Worm (Caenorhabditis elegans): ENCODE measurements around the gene C15B12.3.
A peak's percentile ranks its signal among the peaks of the same experiment; 100 is the strongest.

The C15B12.3 gene

ce11 chrX:6503148-6503547, 35.8 kb upstream of the C15B12.3 start:
- no peak for TF ChIP-seq unc-39 (tag; optimal IDR thresholded peaks at IDR 0.05)
- TF ChIP-seq aha-1 (tag): no peak
- no peak for TF ChIP-seq madf-9 (GFP tag; conservative IDR thresholded peaks at IDR 0.05)
- TF ChIP-seq fos-1 (tag; optimal IDR thresholded peaks at IDR 0.05): no peak
- TF ChIP-seq skn-1 (tag; optimal IDR thresholded peaks at IDR 0.05): no peak
- TF ChIP-seq ztf-7 (tag; optimal IDR thresholded peaks at IDR 0.05): peak; percentile 15
- no peak for TF ChIP-seq duxl-1 (tag; optimal IDR thresholded peaks at IDR 0.05; ENCODE audit: poor library complexity)
- TF ChIP-seq zfp-2 (tag; optimal IDR thresholded peaks at IDR 0.05): no peak
- TF ChIP-seq zfp-3 (GFP tag; conservative IDR thresholded peaks at IDR 0.05): no peak
- no peak for TF ChIP-seq rbr-2 (tag; optimal IDR thresholded peaks at IDR 0.05)
- no peak for TF ChIP-seq egl-43 (GFP tag; IDR thresholded peaks at IDR 0.05)
- TF ChIP-seq zag-1 (tag; optimal IDR thresholded peaks at IDR 0.05): no peak
- TF ChIP-seq set-16 (GFP tag; IDR thresholded peaks at IDR 0.05): no peak
- no peak for TF ChIP-seq nhr-25 (tag; optimal IDR thresholded peaks at IDR 0.05; ENCODE audit: borderline replicate concordance, insufficient read depth)
- no peak for TF ChIP-seq F44E2.7 (GFP tag; IDR thresholded peaks at IDR 0.05)
- peak; percentile 57 for TF ChIP-seq dve-1 (tag; optimal IDR thresholded peaks at IDR 0.05; ENCODE audit: insufficient read depth)
- no peak for TF ChIP-seq lin-39 (tag; optimal IDR thresholded peaks at IDR 0.05)
- TF ChIP-seq hmg-1.1 (GFP tag; IDR thresholded peaks at IDR 0.05): no peak
- TF ChIP-seq lin-38 (GFP tag; IDR thresholded peaks at IDR 0.05): no peak
- no peak for TF ChIP-seq arid-1 (GFP tag; conservative IDR thresholded peaks at IDR 0.05)
- no peak for TF ChIP-seq dpl-1 (GFP tag; optimal IDR thresholded peaks at IDR 0.05)
- TF ChIP-seq pqm-1 (tag; optimal IDR thresholded peaks at IDR 0.05): peak; percentile 59
- TF ChIP-seq Y5F2A.4 (GFP tag; optimal IDR thresholded peaks at IDR 0.05): no peak
- no peak for TF ChIP-seq jun-1 (tag; optimal IDR thresholded peaks at IDR 0.05)
- no peak for TF ChIP-seq zip-11 (GFP tag; IDR thresholded peaks at IDR 0.05)
- TF ChIP-seq zip-2 (tag; optimal IDR thresholded peaks at IDR 0.05): no peak
- TF ChIP-seq daf-16 (GFP tag; optimal IDR thresholded peaks at IDR 0.05): no peak
- TF ChIP-seq daf-16 (tag; optimal IDR thresholded peaks at IDR 0.05): peak; percentile 48
- no peak for TF ChIP-seq unc-130 (GFP tag; optimal IDR thresholded peaks at IDR 0.05)
- TF ChIP-seq pha-4 (GFP tag; IDR thresholded peaks at IDR 0.05): no peak
- TF ChIP-seq pha-4 (tag; optimal IDR thresholded peaks at IDR 0.05): no peak
- TF ChIP-seq ZK546.5 (tag; optimal IDR thresholded peaks at IDR 0.05): no peak

ce11 chrX:6499736-6500135, 32.4 kb upstream of the C15B12.3 start, which contains the start of gene actl-1:
Gene actl-1 (minus strand): TSS chrX:6499836.
- TF ChIP-seq hif-1 (tag; optimal IDR thresholded peaks at IDR 0.05) (no peak), lin-29 (GFP tag; IDR thresholded peaks at IDR 0.05) (no peak), jun-1 (tag; optimal IDR thresholded peaks at IDR 0.05) (no peak), lim-7 (GFP tag; IDR thresholded peaks at IDR 0.05) (no peak), tag-97 (GFP tag; IDR thresholded peaks at IDR 0.05) (no peak), snpc-4 (tag; optimal IDR thresholded peaks at IDR 0.05) (no peak), F37D6.2 (tag; optimal IDR thresholded peaks at IDR 0.05) (no peak), nhr-76 (tag; optimal IDR thresholded peaks at IDR 0.05) (no peak), lsy-2 (tag; optimal IDR thresholded peaks at IDR 0.05) (no peak), mdt-29 (GFP tag; IDR thresholded peaks at IDR 0.05) (no peak), R02D3.7 (tag; optimal IDR thresholded peaks at IDR 0.05) (no peak), unc-62 (GFP tag; optimal IDR thresholded peaks at IDR 0.05 in 1 of 2) (no peak), unc-62 (tag; optimal IDR thresholded peaks at IDR 0.05) (no peak), zip-2 (tag; optimal IDR thresholded peaks at IDR 0.05) (no peak), duxl-1 (tag; optimal IDR thresholded peaks at IDR 0.05; ENCODE audit: poor library complexity) (no peak), lin-39 (tag; optimal IDR thresholded peaks at IDR 0.05) (no peak), mep-1 (tag; optimal IDR thresholded peaks at IDR 0.05) (no peak), mes-2 (tag; optimal IDR thresholded peaks at IDR 0.05; ENCODE audit: poor library complexity, severe bottlenecking) (no peak), madf-5 (GFP tag; IDR thresholded peaks at IDR 0.05) (no peak), lir-3 (tag; optimal IDR thresholded peaks at IDR 0.05) (no peak), ceh-20 (GFP tag; IDR thresholded peaks at IDR 0.05) (no peak)

Measured in whole organism, L4 larva.